Fruit fly (Drosophila melanogaster): ENCODE data around the gene mRpL22.

The mRpL22 gene

dm6 chrX:16822080-16822479, 38.3 kb downstream of the mRpL22 start (continued):
- TF ChIP-seq Meics (GFP tag; optimal IDR thresholded peaks at IDR 0.05) (peak; percentile 52), pita (GFP tag; optimal IDR thresholded peaks at IDR 0.05) (no peak), gem (tag; optimal IDR thresholded peaks at IDR 0.05) (peak; percentile 74), MESR4 (GFP tag; optimal IDR thresholded peaks at IDR 0.05) (no peak), CG33557 (GFP tag; optimal IDR thresholded peaks at IDR 0.05) (no peak), sens (GFP tag) (no peak), CG7786 (GFP tag; optimal IDR thresholded peaks at IDR 0.05) (no peak), CG34224 (GFP tag; IDR thresholded peaks at IDR 0.05; ENCODE audit: partially characterized antibody) (no peak), ac (GFP tag; optimal IDR thresholded peaks at IDR 0.05) (no peak), jigr1 (GFP tag; IDR thresholded peaks at IDR 0.05) (no peak), cg (GFP tag; optimal IDR thresholded peaks at IDR 0.05) (no peak), Eip74EF (GFP tag; optimal IDR thresholded peaks at IDR 0.05) (peak in 1 of 2 experiments; percentile 38), Pdp1 (GFP tag; optimal IDR thresholded peaks at IDR 0.05) (peak in 1 of 2 experiments; percentile 8), lola (GFP tag; optimal IDR thresholded peaks at IDR 0.05) (peak in 1 of 3 experiments; percentile 4), Atf3 (GFP tag; optimal IDR thresholded peaks at IDR 0.05) (no peak), Nf-YB (GFP tag; optimal IDR thresholded peaks at IDR 0.05) (peak; percentile 3), CG2129 (GFP tag; IDR thresholded peaks at IDR 0.05; ENCODE audit: partially characterized antibody) (no peak), CG4328 (GFP tag; optimal IDR thresholded peaks at IDR 0.05) (no peak), CG10267 (tag; optimal IDR thresholded peaks at IDR 0.05) (peak; percentile 27), Doc2 (GFP tag; IDR thresholded peaks at IDR 0.05) (no peak), CG4404 (GFP tag; IDR thresholded peaks at IDR 0.05) (peak; percentile 32; the same call in 1 of the 2 replicates), lbe (GFP tag; optimal IDR thresholded peaks at IDR 0.05) (no peak), Bteb2 (GFP tag; optimal IDR thresholded peaks at IDR 0.05) (no peak), Dip3 (GFP tag; optimal IDR thresholded peaks at IDR 0.05) (no peak), CG1233 (GFP tag; optimal IDR thresholded peaks at IDR 0.05) (peak; percentile 11), CG16779 (GFP tag; IDR thresholded peaks at IDR 0.05) (no peak), CG8388 (GFP tag; optimal IDR thresholded peaks at IDR 0.05) (peak; percentile 37), CG3163 (GFP tag; optimal IDR thresholded peaks at IDR 0.05) (no peak), Nf-YA (GFP tag; IDR thresholded peaks at IDR 0.05) (peak; percentile 42; the same call in 1 of the 2 replicates), ems (GFP tag; optimal IDR thresholded peaks at IDR 0.05) (no peak), cwo (GFP tag; optimal IDR thresholded peaks at IDR 0.05) (peak; percentile 21), lab (GFP tag; optimal IDR thresholded peaks at IDR 0.05) (peak; percentile 70), sisA (GFP tag; IDR thresholded peaks at IDR 0.05) (peak; percentile 38), Ets65A (GFP tag) (no peak), CG9609 (GFP tag; optimal IDR thresholded peaks at IDR 0.05) (no peak), Ada2b (GFP tag; IDR thresholded peaks at IDR 0.05) (peak; percentile 63; the same call in 1 of the 2 replicates), sr (GFP tag; IDR thresholded peaks at IDR 0.05) (no peak), Aef1 (GFP tag; IDR thresholded peaks at IDR 0.05) (peak; percentile 52), CG12104 (GFP tag; optimal IDR thresholded peaks at IDR 0.05) (no peak), CG14667 (GFP tag; IDR thresholded peaks at IDR 0.05) (peak; percentile 37; the same call in 1 of the 2 replicates), NfI (GFP tag; optimal IDR thresholded peaks at IDR 0.05) (peak; percentile 31), CG6765 (GFP tag; optimal IDR thresholded peaks at IDR 0.05) (no peak), Lpt (GFP tag; optimal IDR thresholded peaks at IDR 0.05) (no peak), CG2120 (GFP tag; optimal IDR thresholded peaks at IDR 0.05) (peak; percentile 29), CG1529 (GFP tag; optimal IDR thresholded peaks at IDR 0.05) (no peak), Ets97D (GFP tag; optimal IDR thresholded peaks at IDR 0.05) (no peak), CG1603 (tag; optimal IDR thresholded peaks at IDR 0.05) (peak; percentile 37), ftz-f1 (GFP tag; optimal IDR thresholded peaks at IDR 0.05) (no peak), ewg (GFP tag; optimal IDR thresholded peaks at IDR 0.05) (peak; percentile 32), CG18011 (GFP tag; optimal IDR thresholded peaks at IDR 0.05) (no peak), wdn (GFP tag; IDR thresholded peaks at IDR 0.05) (no peak)

All from whole organism, embryonic.